Worm (Caenorhabditis elegans): ENCODE data around the gene srh-61.
A peak's percentile ranks its signal among the peaks of the same experiment; 100 is the strongest.
"Not testable (repeated sequence)": the region's sequence is repeated elsewhere in the genome, so short reads cannot be mapped to it uniquely, and the experiment has no call there.

The srh-61 gene

ce11 chrII:12539395-12539794 is 23.2 kb upstream of the srh-61 start:
- TF ChIP-seq cog-1 (tag; optimal IDR thresholded peaks at IDR 0.05) = no peak
- TF ChIP-seq T22C8.4 (GFP tag; IDR thresholded peaks at IDR 0.05) = no peak
- TF ChIP-seq med-1 (GFP tag; optimal IDR thresholded peaks at IDR 0.05; ENCODE audit: insufficient read depth) = no peak
- TF ChIP-seq ref-1 (GFP tag; conservative IDR thresholded peaks at IDR 0.05) = no peak
- TF ChIP-seq tab-1 (GFP tag; IDR thresholded peaks at IDR 0.05) = no peak
- no peak for TF ChIP-seq flt-1 (GFP tag; IDR thresholded peaks at IDR 0.05)
- TF ChIP-seq klf-2 (GFP tag; conservative IDR thresholded peaks at IDR 0.05) = no peak
- no peak for TF ChIP-seq ztf-23 (GFP tag; IDR thresholded peaks at IDR 0.05)
- TF ChIP-seq ztf-29 (GFP tag; IDR thresholded peaks at IDR 0.05) = no peak

ce11 chrII:12536203-12536602 is 20.0 kb upstream of the srh-61 start, which contains the start of gene F49C5.3:
F49C5.3 (plus strand) TSS chrII:12536503.
- not testable (repeated sequence) for TF ChIP-seq ztf-23 (GFP tag; IDR thresholded peaks at IDR 0.05); med-1 (GFP tag; optimal IDR thresholded peaks at IDR 0.05; ENCODE audit: insufficient read depth); flt-1 (GFP tag; IDR thresholded peaks at IDR 0.05)

ce11 chrII:12535297-12535803 is 19.1 kb upstream of the srh-61 start, which contains the start of gene nimk-1:
nimk-1 (plus strand) TSS chrII:12535753.
- TF ChIP-seq med-1 (GFP tag; optimal IDR thresholded peaks at IDR 0.05; ENCODE audit: insufficient read depth) = no peak
- TF ChIP-seq klf-2 (GFP tag; conservative IDR thresholded peaks at IDR 0.05) = no peak
- TF ChIP-seq cog-1 (tag; optimal IDR thresholded peaks at IDR 0.05) = no peak
- no peak for TF ChIP-seq T22C8.4 (GFP tag; IDR thresholded peaks at IDR 0.05)
- TF ChIP-seq ztf-29 (GFP tag; IDR thresholded peaks at IDR 0.05) = no peak
- TF ChIP-seq flt-1 (GFP tag; IDR thresholded peaks at IDR 0.05) = no peak
- TF ChIP-seq ref-1 (GFP tag; conservative IDR thresholded peaks at IDR 0.05) = no peak
- TF ChIP-seq ztf-23 (GFP tag; IDR thresholded peaks at IDR 0.05) = no peak
- TF ChIP-seq tab-1 (GFP tag; IDR thresholded peaks at IDR 0.05) = no peak

- no peak for TF ChIP-seq flt-1 (GFP tag; IDR thresholded peaks at IDR 0.05)
- TF ChIP-seq med-1 (GFP tag; optimal IDR thresholded peaks at IDR 0.05; ENCODE audit: insufficient read depth) = no peak
- no peak for TF ChIP-seq ztf-23 (GFP tag; IDR thresholded peaks at IDR 0.05)
- TF ChIP-seq klf-2 (GFP tag; conservative IDR thresholded peaks at IDR 0.05) = no peak
- TF ChIP-seq cog-1 (tag; optimal IDR thresholded peaks at IDR 0.05) = no peak
- TF ChIP-seq ref-1 (GFP tag; conservative IDR thresholded peaks at IDR 0.05) = no peak
- no peak for TF ChIP-seq tab-1 (GFP tag; IDR thresholded peaks at IDR 0.05)
- TF ChIP-seq T22C8.4 (GFP tag; IDR thresholded peaks at IDR 0.05) = no peak
- no peak for TF ChIP-seq ztf-29 (GFP tag; IDR thresholded peaks at IDR 0.05)
Observed at ce11 chrII:12530958-12531357, 14.7 kb upstream of the srh-61 start, which contains the start of gene srx-120. srx-120 (plus strand) TSS chrII:12531258.

- TF ChIP-seq ztf-29 (GFP tag; IDR thresholded peaks at IDR 0.05) = no peak
- no peak for TF ChIP-seq T22C8.4 (GFP tag; IDR thresholded peaks at IDR 0.05)
- TF ChIP-seq ref-1 (GFP tag; conservative IDR thresholded peaks at IDR 0.05) = no peak
- TF ChIP-seq med-1 (GFP tag; optimal IDR thresholded peaks at IDR 0.05; ENCODE audit: insufficient read depth) = no peak
- no peak for TF ChIP-seq flt-1 (GFP tag; IDR thresholded peaks at IDR 0.05)
- TF ChIP-seq klf-2 (GFP tag; conservative IDR thresholded peaks at IDR 0.05) = no peak
- no peak for TF ChIP-seq ztf-23 (GFP tag; IDR thresholded peaks at IDR 0.05)
- TF ChIP-seq cog-1 (tag; optimal IDR thresholded peaks at IDR 0.05) = no peak
- TF ChIP-seq tab-1 (GFP tag; IDR thresholded peaks at IDR 0.05) = no peak
Observed at ce11 chrII:12527947-12528346, 11.7 kb upstream of the srh-61 start, which contains the start of gene srx-119. srx-119 (plus strand) TSS chrII:12528247.

ce11 chrII:12525526-12525925 is 9.3 kb upstream of the srh-61 start, which contains the start of gene srx-118:
srx-118 (plus strand) TSS chrII:12525826.
- TF ChIP-seq cog-1 (tag; optimal IDR thresholded peaks at IDR 0.05) = no peak
- TF ChIP-seq ref-1 (GFP tag; conservative IDR thresholded peaks at IDR 0.05) = no peak
- TF ChIP-seq flt-1 (GFP tag; IDR thresholded peaks at IDR 0.05) = no peak
- no peak for TF ChIP-seq med-1 (GFP tag; optimal IDR thresholded peaks at IDR 0.05; ENCODE audit: insufficient read depth)
- TF ChIP-seq ztf-29 (GFP tag; IDR thresholded peaks at IDR 0.05) = no peak

ce11 chrII:12519616-12520015 is 3.4 kb upstream of the srh-61 start, which contains the start of gene ceh-99:
ceh-99 (plus strand) TSS chrII:12519981.
- TF ChIP-seq flt-1 (GFP tag; IDR thresholded peaks at IDR 0.05) (0 out of 2 replicates have a peak, but pooled peaks have one; percentile 33), tab-1 (GFP tag; IDR thresholded peaks at IDR 0.05) (no peak)

ce11 chrII:12518809-12519344 is 2.7 kb upstream of the srh-61 start, which contains the start of gene srh-70:
srh-70 (minus strand) TSS chrII:12518859.
- TF ChIP-seq ref-1 (GFP tag; conservative IDR thresholded peaks at IDR 0.05) (no peak), med-1 (GFP tag; optimal IDR thresholded peaks at IDR 0.05; ENCODE audit: insufficient read depth) (no peak), T22C8.4 (GFP tag; IDR thresholded peaks at IDR 0.05) (no peak), ztf-23 (GFP tag; IDR thresholded peaks at IDR 0.05) (no peak), cog-1 (tag; optimal IDR thresholded peaks at IDR 0.05) (no peak), klf-2 (GFP tag; conservative IDR thresholded peaks at IDR 0.05) (no peak), tab-1 (GFP tag; IDR thresholded peaks at IDR 0.05) (no peak), flt-1 (GFP tag; IDR thresholded peaks at IDR 0.05) (no peak), ztf-29 (GFP tag; IDR thresholded peaks at IDR 0.05) (no peak)

ce11 chrII:12518008-12518407 is 1.8 kb upstream of the srh-61 start:
- TF ChIP-seq cog-1 (tag; optimal IDR thresholded peaks at IDR 0.05) (no peak), med-1 (GFP tag; optimal IDR thresholded peaks at IDR 0.05; ENCODE audit: insufficient read depth) (no peak), ref-1 (GFP tag; conservative IDR thresholded peaks at IDR 0.05) (no peak), ztf-29 (GFP tag; IDR thresholded peaks at IDR 0.05) (no peak), klf-2 (GFP tag; conservative IDR thresholded peaks at IDR 0.05) (no peak), T22C8.4 (GFP tag; IDR thresholded peaks at IDR 0.05) (no peak), ztf-23 (GFP tag; IDR thresholded peaks at IDR 0.05) (no peak), tab-1 (GFP tag; IDR thresholded peaks at IDR 0.05) (no peak), flt-1 (GFP tag; IDR thresholded peaks at IDR 0.05) (no peak)

ce11 chrII:12514620-12515019 is 1.6 kb downstream of the srh-61 start, which contains the start of gene srh-69:
srh-69 (minus strand) TSS chrII:12514720.
- no peak for TF ChIP-seq tab-1 (GFP tag; IDR thresholded peaks at IDR 0.05)
- no peak for TF ChIP-seq ztf-23 (GFP tag; IDR thresholded peaks at IDR 0.05)
- TF ChIP-seq ztf-29 (GFP tag; IDR thresholded peaks at IDR 0.05) = no peak
